Fruit fly (Drosophila melanogaster) whole organism, wandering third instar larva: Measurements from ENCODE around the gene simj.

Experiments used
- Abd-B ChIP-seq: fragments of >200 bp; optimal IDR thresholded peaks from 2 replicates; lab custom pipeline; 2017; ENCODE audit warnings: missing biosample characterization, missing genetic modification characterization
- CG32264 ChIP-seq: fragments of 200-800 bp; sonication (Bioruptor generic); optimal IDR thresholded peaks from 2 replicates; lab custom pipeline; 2016; ENCODE audit warnings: missing biosample characterization, missing genetic modification characterization
- CG9705 ChIP-seq: fragments of 200-800 bp; sonication (Bioruptor generic); optimal IDR thresholded peaks from 2 replicates; lab custom pipeline; 2018; ENCODE audit warnings: missing biosample characterization, mild to moderate bottlenecking, missing genetic modification characterization
- CrebA ChIP-seq: fragments of 200-800 bp; sonication (Bioruptor generic); optimal IDR thresholded peaks from 2 replicates; lab custom pipeline; 2016; ENCODE audit warnings: missing biosample characterization, mild to moderate bottlenecking, missing genetic modification characterization, borderline replicate concordance
- Dfd ChIP-seq: fragments of >200 bp; optimal IDR thresholded peaks from 2 replicates; lab custom pipeline; 2017; ENCODE audit warnings: missing biosample characterization, missing genetic modification characterization
- Dif ChIP-seq: fragments of 200-275, 200-300 bp; sonication (Bioruptor generic); optimal IDR thresholded peaks from 2 replicates; lab custom pipeline; 2018; ENCODE audit warnings: missing biosample characterization, missing genetic modification characterization; ENCODE audit not compliant: partially characterized antibody
- GATAd ChIP-seq: sonication (Bioruptor generic); optimal IDR thresholded peaks from 2 replicates; lab custom pipeline; 2016; ENCODE audit warnings: missing biosample characterization, missing genetic modification characterization
- HLH106 ChIP-seq: fragments of 200-800 bp; optimal IDR thresholded peaks from 3 replicates; lab custom pipeline; 2019; ENCODE audit warnings: missing biosample characterization, mild to moderate bottlenecking, missing genetic modification characterization, moderate library complexity
- Hnf4 ChIP-seq: fragments of 200-800 bp; sonication (Bioruptor generic); optimal IDR thresholded peaks from 2 replicates; lab custom pipeline; 2016; ENCODE audit warnings: missing biosample characterization, mild to moderate bottlenecking, missing genetic modification characterization
- Hr78 ChIP-seq: fragments of >200 bp; optimal IDR thresholded peaks from 2 replicates; lab custom pipeline; 2017; ENCODE audit warnings: missing biosample characterization, missing genetic modification characterization
- Hr83 ChIP-seq: fragments of 200-300 bp; sonication (Bioruptor generic); optimal IDR thresholded peaks from 2 replicates; lab custom pipeline; 2016; ENCODE audit warnings: missing biosample characterization, mild to moderate bottlenecking, missing genetic modification characterization, moderate library complexity; ENCODE audit not compliant: poor library complexity, severe bottlenecking
- Jra ChIP-seq: sonication (Bioruptor generic); optimal IDR thresholded peaks from 2 replicates; lab custom pipeline; 2016; ENCODE audit warnings: missing biosample characterization, missing genetic modification characterization
- Mio ChIP-seq: sonication (Bioruptor generic); optimal IDR thresholded peaks from 2 replicates; lab custom pipeline; 2016; ENCODE audit warnings: missing biosample characterization, missing genetic modification characterization
- Myc ChIP-seq: fragments of >200 bp; optimal IDR thresholded peaks from 2 replicates; lab custom pipeline; 2017
- N ChIP-seq: fragments of >200 bp; optimal IDR thresholded peaks from 2 replicates; lab custom pipeline; 2018; ENCODE audit warnings: missing biosample characterization, missing external identifiers, missing genetic modification characterization
- OdsH ChIP-seq: fragments of 200-800 bp; sonication (Bioruptor generic); optimal IDR thresholded peaks from 2 replicates; lab custom pipeline; 2016; ENCODE audit warnings: missing biosample characterization, mild to moderate bottlenecking, missing genetic modification characterization
- Rel ChIP-seq, 2 experiments: fragments of 200-800 bp; sonication (Bioruptor generic) in 1 of 2; optimal IDR thresholded peaks; 2 replicates in 1 of 2; 3 replicates in 1 of 2; lab custom pipeline; 2016 to 2019; ENCODE audit warnings: mild to moderate bottlenecking in 2 of 2, missing biosample characterization in 2 of 2, missing genetic modification characterization in 2 of 2, moderate library complexity in 1 of 2
- Sp1 ChIP-seq: fragments of 200-800 bp; sonication (Bioruptor generic); optimal IDR thresholded peaks from 3 replicates; lab custom pipeline; 2019; ENCODE audit warnings: missing biosample characterization, mild to moderate bottlenecking, missing genetic modification characterization, moderate library complexity
- Vsx2 ChIP-seq: fragments of 200-300, 225-300 bp; sonication (Bioruptor generic); optimal IDR thresholded peaks from 2 replicates; lab custom pipeline; 2018; ENCODE audit warnings: missing biosample characterization, missing genetic modification characterization; ENCODE audit not compliant: partially characterized antibody
- br ChIP-seq: fragments of 200-800 bp; sonication (Bioruptor generic); optimal IDR thresholded peaks from 2 replicates; lab custom pipeline; 2016; ENCODE audit warnings: missing biosample characterization, missing genetic modification characterization
- brk ChIP-seq: fragments of 200-800 bp; sonication (Bioruptor generic); optimal IDR thresholded peaks from 2 replicates; lab custom pipeline; 2016; ENCODE audit warnings: missing biosample characterization, mild to moderate bottlenecking, missing genetic modification characterization
- dl ChIP-seq, 2 experiments: fragments of 175-275, 200-275 bp in 1 of 2; fragments of 200-275 bp in 1 of 2; sonication (Bioruptor generic); optimal IDR thresholded peaks; lab custom pipeline; 2018; ENCODE audit warnings: mild to moderate bottlenecking in 2 of 2, missing biosample characterization in 2 of 2, missing genetic modification characterization in 2 of 2, moderate library complexity in 2 of 2; ENCODE audit not compliant: partially characterized antibody in 2 of 2, insufficient read depth in 1 of 2
- dmrt93B ChIP-seq: fragments of 200-800 bp; sonication (Bioruptor generic); optimal IDR thresholded peaks from 2 replicates; lab custom pipeline; 2018; ENCODE audit warnings: missing biosample characterization, mild to moderate bottlenecking, missing genetic modification characterization
- dsf ChIP-seq: sonication (Bioruptor generic); optimal IDR thresholded peaks from 2 replicates; lab custom pipeline; 2016; ENCODE audit warnings: missing biosample characterization, missing genetic modification characterization, borderline replicate concordance
- ey ChIP-seq: fragments of 200-800 bp; sonication (Bioruptor generic); optimal IDR thresholded peaks from 2 replicates; lab custom pipeline; 2016; ENCODE audit warnings: missing biosample characterization, missing genetic modification characterization
- foxo ChIP-seq, 2 experiments: fragments of 200-800 bp; sonication (Bioruptor generic); optimal IDR thresholded peaks; 2 replicates in 1 of 2; 3 replicates in 1 of 2; lab custom pipeline; 2016 to 2017; ENCODE audit warnings: missing biosample characterization in 2 of 2, missing genetic modification characterization in 2 of 2
- fru ChIP-seq: fragments of 200-800 bp; sonication (Bioruptor generic); optimal IDR thresholded peaks from 3 replicates; lab custom pipeline; 2016; ENCODE audit warnings: missing biosample characterization, mild to moderate bottlenecking, missing genetic modification characterization
- h ChIP-seq: fragments of 200-800 bp; sonication (Bioruptor generic); optimal IDR thresholded peaks from 3 replicates; lab custom pipeline; 2016; ENCODE audit warnings: missing biosample characterization, mild to moderate bottlenecking, missing genetic modification characterization
- jim ChIP-seq: fragments of 175-275, 200-325 bp; sonication (Bioruptor generic); optimal IDR thresholded peaks from 2 replicates; lab custom pipeline; 2016; ENCODE audit warnings: missing biosample characterization, mild to moderate bottlenecking, missing genetic modification characterization
- lola ChIP-seq: fragments of >200 bp; optimal IDR thresholded peaks from 2 replicates; lab custom pipeline; 2017; ENCODE audit warnings: missing biosample characterization, missing genetic modification characterization
- pan ChIP-seq: fragments of >200 bp; optimal IDR thresholded peaks from 2 replicates; lab custom pipeline; 2017
- psq ChIP-seq: fragments of 200-800 bp; sonication (Bioruptor generic); optimal IDR thresholded peaks from 3 replicates; lab custom pipeline; 2017; ENCODE audit warnings: missing biosample characterization, mild to moderate bottlenecking, missing genetic modification characterization, moderate library complexity
- rgr ChIP-seq: fragments of 200-800 bp; sonication (Bioruptor generic); optimal IDR thresholded peaks from 3 replicates; lab custom pipeline; 2016; ENCODE audit warnings: missing biosample characterization, mild to moderate bottlenecking, missing genetic modification characterization
- sage ChIP-seq: fragments of 200-800 bp; sonication (Bioruptor generic); optimal IDR thresholded peaks from 2 replicates; lab custom pipeline; 2016; ENCODE audit warnings: missing biosample characterization, mild to moderate bottlenecking, missing genetic modification characterization
- sv ChIP-seq: fragments of 200-800 bp; sonication (Bioruptor generic); optimal IDR thresholded peaks from 3 replicates; lab custom pipeline; 2016; ENCODE audit warnings: missing biosample characterization, missing genetic modification characterization
- tai ChIP-seq: sonication (Bioruptor generic); optimal IDR thresholded peaks from 2 replicates; lab custom pipeline; 2016; ENCODE audit warnings: missing biosample characterization, missing genetic modification characterization
- usp ChIP-seq: fragments of >200 bp; optimal IDR thresholded peaks from 2 replicates; lab custom pipeline; 2017; ENCODE audit warnings: missing biosample characterization, missing genetic modification characterization
- woc ChIP-seq: sonication (Bioruptor generic); optimal IDR thresholded peaks from 2 replicates; lab custom pipeline; 2016; ENCODE audit warnings: missing biosample characterization, mild to moderate bottlenecking, missing genetic modification characterization

Gene simj

dm6 chr3L:10678545-10679067, 14.1 kb downstream of the simj start:
- peak; percentile 69 for TF ChIP-seq tai (GFP tag; lab: Kevin White, UChicago)
- TF ChIP-seq Hr83 (GFP tag; lab: Kevin White, UChicago): no peak
- peak; percentile 65 for TF ChIP-seq CG32264
- peak; percentile 82 for TF ChIP-seq Jra (GFP tag; lab: Kevin White, UChicago)
- TF ChIP-seq GATAd (GFP tag; lab: Kevin White, UChicago): no peak
- TF ChIP-seq Abd-B (GFP tag; lab: Kevin White, UChicago): no peak
- TF ChIP-seq N: no peak
- peak; percentile 85 for TF ChIP-seq sv (GFP tag; lab: Kevin White, UChicago)
- no peak for TF ChIP-seq sage (GFP tag; lab: Kevin White, UChicago)
- TF ChIP-seq Dif (GFP tag; lab: Kevin White, UChicago): no peak
- peak; percentile 86 for TF ChIP-seq OdsH
- no peak for TF ChIP-seq pan (lab: Kevin White, UChicago)
- TF ChIP-seq CG9705: peak; percentile 66
- no peak for TF ChIP-seq dsf
- TF ChIP-seq psq (GFP tag; lab: Kevin White, UChicago): peak; percentile 82
- TF ChIP-seq ey (GFP tag; lab: Kevin White, UChicago): peak; percentile 86
- TF ChIP-seq br (GFP tag; lab: Kevin White, UChicago): peak; percentile 96
- peak; percentile 92 for TF ChIP-seq Sp1 (GFP tag; lab: Kevin White, UChicago)
- TF ChIP-seq fru (GFP tag; lab: Kevin White, UChicago): peak; percentile 94
- peak; percentile 91 for TF ChIP-seq h (GFP tag; lab: Kevin White, UChicago)
- TF ChIP-seq rgr (GFP tag; lab: Kevin White, UChicago): peak; percentile 81
- peak in 1 of 2 experiments; percentile 93 for TF ChIP-seq foxo (GFP tag; optimal IDR thresholded peaks at IDR 0.05; lab: Kevin White, UChicago)
- TF ChIP-seq jim (GFP tag; lab: Kevin White, UChicago): peak; percentile 42
- TF ChIP-seq Mio (GFP tag; lab: Kevin White, UChicago): peak; percentile 68
- TF ChIP-seq Rel (GFP tag; optimal IDR thresholded peaks at IDR 0.05; lab: Kevin White, UChicago): peak; percentile 16
- peak; percentile 53 for TF ChIP-seq Rel (tag; optimal IDR thresholded peaks at IDR 0.05; lab: Kevin White, UChicago)
- peak; percentile 54 for TF ChIP-seq brk (GFP tag; lab: Kevin White, UChicago)
- TF ChIP-seq usp (GFP tag; lab: Kevin White, UChicago): no peak
- TF ChIP-seq HLH106 (tag; lab: Kevin White, UChicago): peak; percentile 90
- TF ChIP-seq woc (GFP tag; lab: Kevin White, UChicago): peak; percentile 84
- no peak for TF ChIP-seq dl (GFP tag; optimal IDR thresholded peaks at IDR 0.05; lab: Kevin White, UChicago; ENCODE audit: insufficient read depth in 1 of 2, partially characterized antibody in 2 of 2)
- peak; percentile 71 for TF ChIP-seq dmrt93B (GFP tag; lab: Kevin White, UChicago)
- peak; percentile 74 for TF ChIP-seq Hnf4 (GFP tag; lab: Kevin White, UChicago)
- TF ChIP-seq CrebA (GFP tag; lab: Kevin White, UChicago): peak; percentile 51
- TF ChIP-seq Hr78: no peak
- no peak for TF ChIP-seq lola (GFP tag; lab: Kevin White, UChicago)
- no peak for TF ChIP-seq Myc
- no peak for TF ChIP-seq Vsx2 (GFP tag; lab: Kevin White, UChicago)
- TF ChIP-seq Dfd (GFP tag; lab: Kevin White, UChicago): peak; percentile 74

- TF ChIP-seq Dif (GFP tag; lab: Kevin White, UChicago) (no peak), lola (GFP tag; lab: Kevin White, UChicago) (no peak), psq (GFP tag; lab: Kevin White, UChicago) (no peak), usp (GFP tag; lab: Kevin White, UChicago) (no peak), CG9705 (no peak), jim (GFP tag; lab: Kevin White, UChicago) (no peak), GATAd (GFP tag; lab: Kevin White, UChicago) (no peak), Jra (GFP tag; lab: Kevin White, UChicago) (no peak), brk (GFP tag; lab: Kevin White, UChicago) (no peak), CG32264 (no peak), Hr78 (no peak), Mio (GFP tag; lab: Kevin White, UChicago) (no peak), Abd-B (GFP tag; lab: Kevin White, UChicago) (no peak), dl (GFP tag; optimal IDR thresholded peaks at IDR 0.05; lab: Kevin White, UChicago; ENCODE audit: insufficient read depth in 1 of 2, partially characterized antibody in 2 of 2) (no peak), rgr (GFP tag; lab: Kevin White, UChicago) (peak; percentile 51), sv (GFP tag; lab: Kevin White, UChicago) (no peak), br (GFP tag; lab: Kevin White, UChicago) (no peak), Myc (no peak), tai (GFP tag; lab: Kevin White, UChicago) (no peak), woc (GFP tag; lab: Kevin White, UChicago) (peak; percentile 15), CrebA (GFP tag; lab: Kevin White, UChicago) (no peak), h (GFP tag; lab: Kevin White, UChicago) (peak; percentile 17), Hr83 (GFP tag; lab: Kevin White, UChicago) (no peak), pan (lab: Kevin White, UChicago) (no peak), dmrt93B (GFP tag; lab: Kevin White, UChicago) (no peak), foxo (GFP tag; optimal IDR thresholded peaks at IDR 0.05; lab: Kevin White, UChicago) (peak in 1 of 2 experiments; percentile 27), OdsH (peak; percentile 47), Hnf4 (GFP tag; lab: Kevin White, UChicago) (peak; percentile 39), HLH106 (tag; lab: Kevin White, UChicago) (no peak), Vsx2 (GFP tag; lab: Kevin White, UChicago) (no peak), Sp1 (GFP tag; lab: Kevin White, UChicago) (no peak), sage (GFP tag; lab: Kevin White, UChicago) (no peak), N (no peak), Dfd (GFP tag; lab: Kevin White, UChicago) (no peak), fru (GFP tag; lab: Kevin White, UChicago) (no peak)
Observed at dm6 chr3L:10679711-10680154, 15.2 kb downstream of the simj start.
